Fruit fly (Drosophila melanogaster): Measurements from ENCODE around the gene CG10516.

The CG10516 gene

dm6 chr3L:15982783-15983432 lies 14.9 kb downstream of the CG10516 start, which contains the start of the genes brm and Arl1 (continued):
- TF ChIP-seq CG16815 (GFP tag; optimal IDR thresholded peaks at IDR 0.05) (peak; percentile 97), CG12769 (tag; optimal IDR thresholded peaks at IDR 0.05) (peak; percentile 95), tup (GFP tag; optimal IDR thresholded peaks at IDR 0.05) (peak; percentile 96), CG16813 (GFP tag; IDR thresholded peaks at IDR 0.05; ENCODE audit: partially characterized antibody) (peak; percentile 39; the same call in 1 of the 3 replicates), Hmx (GFP tag; optimal IDR thresholded peaks at IDR 0.05) (peak; percentile 83), klu (GFP tag; IDR thresholded peaks at IDR 0.05) (peak; percentile 99), jigr1 (GFP tag; IDR thresholded peaks at IDR 0.05) (peak; percentile 96), Blimp-1 (GFP tag; optimal IDR thresholded peaks at IDR 0.05) (peak; percentile 95), CG11696 (GFP tag; IDR thresholded peaks at IDR 0.05) (peak; percentile 94), CG15479 (GFP tag; optimal IDR thresholded peaks at IDR 0.05) (peak; percentile 33), CG43689 (GFP tag; IDR thresholded peaks at IDR 0.05) (peak; percentile 96), HLH54F (GFP tag; optimal IDR thresholded peaks at IDR 0.05) (peak; percentile 91), CG1233 (GFP tag; optimal IDR thresholded peaks at IDR 0.05) (peak; percentile 99), dati (GFP tag; IDR thresholded peaks at IDR 0.05) (peak; percentile 96), CG15269 (tag; optimal IDR thresholded peaks at IDR 0.05) (peak; percentile 99), lmd (GFP tag; IDR thresholded peaks at IDR 0.05) (peak; percentile 99), CG17361 (GFP tag; IDR thresholded peaks at IDR 0.05) (peak; percentile 99), HLH3B (GFP tag; IDR thresholded peaks at IDR 0.05) (peak; percentile 99), CG9437 (GFP tag; optimal IDR thresholded peaks at IDR 0.05) (peak; percentile 90), CG32767 (GFP tag; IDR thresholded peaks at IDR 0.05) (peak; percentile 99), cwo (GFP tag; optimal IDR thresholded peaks at IDR 0.05) (peak; percentile 94), toy (GFP tag; IDR thresholded peaks at IDR 0.05) (peak; percentile 97), CG31365 (tag; optimal IDR thresholded peaks at IDR 0.05) (peak; percentile 76), en (GFP tag; optimal IDR thresholded peaks at IDR 0.05) (peak; percentile 20), Atf6 (GFP tag; IDR thresholded peaks at IDR 0.05) (peak; percentile 98), Xrp1 (GFP tag; IDR thresholded peaks at IDR 0.05) (peak; percentile 99), CG17328 (GFP tag; IDR thresholded peaks at IDR 0.05) (peak; percentile 99), CG7745 (tag; optimal IDR thresholded peaks at IDR 0.05) (peak; percentile 33), sens-2 (GFP tag; IDR thresholded peaks at IDR 0.05) (peak; percentile 98), exex (tag; optimal IDR thresholded peaks at IDR 0.05) (peak; percentile 94), D19A (tag; optimal IDR thresholded peaks at IDR 0.05) (peak; percentile 90), salm (tag; optimal IDR thresholded peaks at IDR 0.05) (peak; percentile 92), CG10209 (GFP tag; optimal IDR thresholded peaks at IDR 0.05) (peak; percentile 98), insv (GFP tag; optimal IDR thresholded peaks at IDR 0.05) (peak in 1 of 2 experiments; percentile 84), Xbp1 (GFP tag; optimal IDR thresholded peaks at IDR 0.05) (peak; percentile 99), CG10431 (GFP tag; optimal IDR thresholded peaks at IDR 0.05) (peak; percentile 92), Poxn (GFP tag; IDR thresholded peaks at IDR 0.05) (peak; percentile 97), vvl (GFP tag; IDR thresholded peaks at IDR 0.05) (peak; percentile 100), ftz-f1 (GFP tag; optimal IDR thresholded peaks at IDR 0.05) (peak; percentile 77), phol (tag; optimal IDR thresholded peaks at IDR 0.05) (peak; percentile 100), MESR4 (GFP tag; optimal IDR thresholded peaks at IDR 0.05) (peak; percentile 84), CG8765 (GFP tag; IDR thresholded peaks at IDR 0.05) (peak; percentile 98), Doc2 (GFP tag; IDR thresholded peaks at IDR 0.05) (peak; percentile 96), NC2β (GFP tag; optimal IDR thresholded peaks at IDR 0.05) (peak; percentile 71), lola (GFP tag; optimal IDR thresholded peaks at IDR 0.05) (peak in 1 of 3 experiments; percentile 97), MBD-R2 (GFP tag; IDR thresholded peaks at IDR 0.05) (peak; percentile 100), Fer2 (tag; optimal IDR thresholded peaks at IDR 0.05) (peak; percentile 98), br (optimal IDR thresholded peaks at IDR 0.05) (no peak), pho (GFP tag; optimal IDR thresholded peaks at IDR 0.05) (peak; percentile 91), gcm2 (GFP tag; optimal IDR thresholded peaks at IDR 0.05) (peak; percentile 81), h (optimal IDR thresholded peaks at IDR 0.05) (no peak)

All from whole organism, embryonic.